Fruit fly (Drosophila melanogaster) S2 (cell line): ENCODE results near the gene Nin.

Source experiments
- CG8478 ChIP-seq: fragments of >200 bp; optimal IDR thresholded peaks from 2 replicates; lab custom pipeline; 2018
- CTCF ChIP-seq, 2 experiments: fragments of >200 bp; optimal IDR thresholded peaks; 2 replicates each; lab custom pipeline; 2018

- TF ChIP-seq CG8478 (lab: Kevin White, UChicago) = no peak
- TF ChIP-seq CTCF (optimal IDR thresholded peaks at IDR 0.05; lab: Kevin White, UChicago) = no peak
Observed at dm6 chr2L:5225547-5226213, 52.7 kb downstream of the Nin start.
